Fruit fly (Drosophila melanogaster) whole organism, prepupa: ENCODE data around the gene CG33307.

Experiments
- CG16779 ChIP-seq: fragments of 200-800 bp; sonication (Bioruptor generic); optimal IDR thresholded peaks from 3 replicates; lab custom pipeline; 2017; ENCODE audit warnings: missing biosample characterization, mild to moderate bottlenecking, missing genetic modification characterization
- CG6163 ChIP-seq: fragments of 200-800 bp; sonication (Bioruptor generic); IDR thresholded peaks from 3 replicates; pipeline ENCODE4 v1.3.6; 2022; ENCODE audit warnings: missing biosample characterization, missing genetic modification characterization
- CG8632 ChIP-seq: fragments of 200-800 bp; sonication (Bioruptor generic); optimal IDR thresholded peaks from 3 replicates; lab custom pipeline; 2016; ENCODE audit warnings: missing biosample characterization, missing genetic modification characterization
- fkh ChIP-seq: fragments of 200-800 bp; sonication (Bioruptor generic); optimal IDR thresholded peaks from 3 replicates; lab custom pipeline; 2017; ENCODE audit warnings: missing biosample characterization, mild to moderate bottlenecking, missing genetic modification characterization, moderate library complexity

DNA sequence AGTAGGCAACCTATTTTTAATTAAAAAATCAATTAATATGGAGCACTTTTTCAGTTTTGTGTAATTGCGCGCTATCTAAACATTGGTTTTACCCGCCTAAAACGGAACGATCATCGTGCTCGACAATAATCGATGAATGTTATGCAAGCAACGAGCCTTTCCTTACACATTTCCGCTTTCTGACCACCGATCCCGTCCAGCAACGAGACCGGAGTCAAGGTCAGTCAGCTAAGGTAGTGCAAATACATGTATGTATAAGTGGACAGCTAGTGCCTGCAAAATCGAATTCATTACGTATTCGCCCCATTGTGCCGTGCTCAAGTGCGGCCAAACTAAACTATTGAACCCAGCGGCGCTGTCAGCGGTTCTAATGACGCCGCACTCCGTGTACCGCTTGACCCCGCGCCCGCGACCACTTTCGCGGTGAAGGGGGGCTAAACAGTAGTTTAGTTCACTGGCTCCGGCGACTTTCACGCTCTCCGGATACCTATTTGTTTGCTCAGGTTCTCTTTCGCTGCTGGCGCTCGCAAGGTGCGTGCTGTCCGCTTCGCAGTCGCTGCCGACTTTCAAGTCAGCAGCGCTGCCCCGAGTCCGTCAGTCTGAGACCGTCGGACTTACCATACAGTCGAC lies 38.2 kb downstream of the CG33307 start, which contains the start of gene CAH1:
- TF ChIP-seq fkh (GFP tag; lab: Kevin White, UChicago) (peak; percentile 12), CG16779 (tag; lab: Kevin White, UChicago) (no peak), CG6163 (GFP tag; lab: Robert Waterston, UW) (no peak), CG8632 (no peak)
